Fruit fly (Drosophila melanogaster): Measurements from ENCODE around the gene Ir67c.

The Ir67c gene

DNA sequence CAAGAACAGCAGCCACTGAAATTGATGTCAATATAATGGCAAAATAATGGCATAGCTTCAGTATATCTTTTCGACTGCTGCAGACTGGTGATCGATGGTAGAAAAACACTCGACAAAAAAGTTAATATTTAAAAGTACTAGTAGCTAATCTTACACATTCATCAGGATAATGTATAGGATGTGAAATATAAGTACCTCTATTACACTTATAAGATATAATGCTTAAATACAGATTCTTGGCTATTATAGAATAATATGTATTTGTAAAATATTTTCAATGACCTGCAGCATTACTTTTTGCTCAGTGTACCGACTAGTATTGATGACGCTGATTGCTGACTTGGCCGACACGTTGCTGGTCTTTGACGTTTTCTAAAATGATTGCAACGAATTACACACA is 47.7 kb downstream of the Ir67c start:
- TF ChIP-seq CG11294 (GFP tag; IDR thresholded peaks at IDR 0.05) (peak; percentile 42; the same call in 1 of the 2 replicates), CG7368 (GFP tag; optimal IDR thresholded peaks at IDR 0.05) (no peak), svp (GFP tag) (peak; percentile 65), CG1621 (tag; optimal IDR thresholded peaks at IDR 0.05) (no peak), Hr38 (GFP tag; optimal IDR thresholded peaks at IDR 0.05) (no peak), CG11762 (GFP tag; optimal IDR thresholded peaks at IDR 0.05; ENCODE audit: insufficient read depth) (no peak), CG32006 (GFP tag; optimal IDR thresholded peaks at IDR 0.05) (peak; percentile 68), Eip93F (GFP tag; optimal IDR thresholded peaks at IDR 0.05) (no peak), Blimp-1 (GFP tag; optimal IDR thresholded peaks at IDR 0.05) (no peak), esn (GFP tag; optimal IDR thresholded peaks at IDR 0.05) (no peak), CG31627 (GFP tag; optimal IDR thresholded peaks at IDR 0.05) (no peak), CG11902 (GFP tag; optimal IDR thresholded peaks at IDR 0.05) (no peak), dac (GFP tag; optimal IDR thresholded peaks at IDR 0.05) (peak; percentile 28), CG4318 (GFP tag; optimal IDR thresholded peaks at IDR 0.05) (peak; percentile 42), CG6808 (GFP tag; optimal IDR thresholded peaks at IDR 0.05) (no peak), dsx (GFP tag; optimal IDR thresholded peaks at IDR 0.05; ENCODE audit: poor library complexity, severe bottlenecking) (no peak), CG9139 (GFP tag; optimal IDR thresholded peaks at IDR 0.05) (no peak), fd85E (GFP tag; optimal IDR thresholded peaks at IDR 0.05) (no peak), spab (GFP tag; optimal IDR thresholded peaks at IDR 0.05) (peak; percentile 14), Sox102F (GFP tag; optimal IDR thresholded peaks at IDR 0.05) (no peak), topi (GFP tag; optimal IDR thresholded peaks at IDR 0.05) (no peak), CG3919 (GFP tag; optimal IDR thresholded peaks at IDR 0.05) (peak; percentile 24), eg (GFP tag; IDR thresholded peaks at IDR 0.05) (peak; percentile 79), Sox15 (GFP tag; optimal IDR thresholded peaks at IDR 0.05) (no peak), cyc (GFP tag; optimal IDR thresholded peaks at IDR 0.05) (no peak), CG8319 (GFP tag; optimal IDR thresholded peaks at IDR 0.05) (no peak), vri (GFP tag; optimal IDR thresholded peaks at IDR 0.05) (no peak), CG34406 (GFP tag; optimal IDR thresholded peaks at IDR 0.05) (no peak), CG10631 (GFP tag; optimal IDR thresholded peaks at IDR 0.05) (peak; percentile 50), Sox14 (GFP tag; optimal IDR thresholded peaks at IDR 0.05) (peak; percentile 42), Eip78C (GFP tag) (peak; percentile 73), CG15336 (GFP tag; IDR thresholded peaks at IDR 0.05) (peak; percentile 73), Eip75B (GFP tag; optimal IDR thresholded peaks at IDR 0.05) (peak; percentile 8), CG10669 (GFP tag; optimal IDR thresholded peaks at IDR 0.05) (peak; percentile 44), fkh (GFP tag; optimal IDR thresholded peaks at IDR 0.05) (no peak), CG6792 (GFP tag; optimal IDR thresholded peaks at IDR 0.05) (peak; percentile 20), CG6854 (GFP tag; optimal IDR thresholded peaks at IDR 0.05) (no peak), Smox (GFP tag; optimal IDR thresholded peaks at IDR 0.05) (no peak), Ets96B (tag; optimal IDR thresholded peaks at IDR 0.05) (peak; percentile 49), net (GFP tag; optimal IDR thresholded peaks at IDR 0.05) (no peak), achi (GFP tag; optimal IDR thresholded peaks at IDR 0.05) (peak; percentile 22), acj6 (GFP tag; optimal IDR thresholded peaks at IDR 0.05) (peak; percentile 2), Hr39 (GFP tag; optimal IDR thresholded peaks at IDR 0.05) (no peak), CG8119 (GFP tag; IDR thresholded peaks at IDR 0.05) (peak; percentile 33; the same call in 1 of the 3 replicates), CG3032 (tag; optimal IDR thresholded peaks at IDR 0.05) (peak; percentile 54), CG8632 (GFP tag; optimal IDR thresholded peaks at IDR 0.05) (no peak), lz (GFP tag; optimal IDR thresholded peaks at IDR 0.05) (no peak), Gug (GFP tag; IDR thresholded peaks at IDR 0.05) (peak; percentile 55), CG6163 (GFP tag; IDR thresholded peaks at IDR 0.05) (0 out of 3 replicates have a peak, but pooled peaks have one; percentile 23), Hr4 (GFP tag; optimal IDR thresholded peaks at IDR 0.05) (peak; percentile 52), Ets21C (GFP tag; optimal IDR thresholded peaks at IDR 0.05) (no peak), Lpt (GFP tag; optimal IDR thresholded peaks at IDR 0.05) (peak; percentile 12), CG6276 (GFP tag; optimal IDR thresholded peaks at IDR 0.05) (peak; percentile 23)

All from whole organism, prepupa.